Fruit fly (Drosophila melanogaster): ENCODE results near the gene CG5177.

Gene CG5177

dm6 chr2L:7437325-7437707 lies 32.3 kb downstream of the CG5177 start, which contains the start of gene CG5973 (continued):
- TF ChIP-seq tx (GFP tag; optimal IDR thresholded peaks at IDR 0.05) (no peak), HLH54F (GFP tag; optimal IDR thresholded peaks at IDR 0.05) (no peak), C15 (GFP tag; IDR thresholded peaks at IDR 0.05) (no peak), CG31388 (GFP tag; optimal IDR thresholded peaks at IDR 0.05) (no peak), Doc2 (GFP tag; IDR thresholded peaks at IDR 0.05) (no peak), rib (GFP tag; IDR thresholded peaks at IDR 0.05) (peak; percentile 44; the same call in 1 of the 2 replicates), CG14050 (GFP tag; IDR thresholded peaks at IDR 0.05) (0 out of 3 replicates have a peak, but pooled peaks have one; percentile 19), ftz-f1 (GFP tag; optimal IDR thresholded peaks at IDR 0.05) (no peak), lbe (GFP tag; optimal IDR thresholded peaks at IDR 0.05) (no peak), Sin3A (optimal IDR thresholded peaks at IDR 0.05) (no peak), lab (GFP tag; optimal IDR thresholded peaks at IDR 0.05) (no peak), H15 (GFP tag; IDR thresholded peaks at IDR 0.05) (no peak), bcd (GFP tag; optimal IDR thresholded peaks at IDR 0.05) (no peak), Rfx (GFP tag; IDR thresholded peaks at IDR 0.05) (0 out of 2 replicates have a peak, but pooled peaks have one; percentile 18), CG17328 (GFP tag; IDR thresholded peaks at IDR 0.05) (0 out of 2 replicates have a peak, but pooled peaks have one; percentile 9), vnd (GFP tag; IDR thresholded peaks at IDR 0.05; ENCODE audit: partially characterized antibody) (no peak), CoRest (tag; optimal IDR thresholded peaks at IDR 0.05) (no peak), CG34422 (GFP tag; IDR thresholded peaks at IDR 0.05) (no peak), hbn (GFP tag; IDR thresholded peaks at IDR 0.05; ENCODE audit: partially characterized antibody) (no peak), CG32532 (GFP tag; IDR thresholded peaks at IDR 0.05) (no peak)

dm6 chr2L:7438505-7438904 lies 33.5 kb downstream of the CG5177 start:
- TF ChIP-seq vvl (GFP tag; IDR thresholded peaks at IDR 0.05) (peak; percentile 78), CG11504 (tag; optimal IDR thresholded peaks at IDR 0.05) (peak; percentile 32), Med (GFP tag) (peak; percentile 60), Rx (GFP tag; IDR thresholded peaks at IDR 0.05) (no peak), CG7745 (tag; optimal IDR thresholded peaks at IDR 0.05) (no peak), grau (tag; optimal IDR thresholded peaks at IDR 0.05) (peak; percentile 50), CG9932 (GFP tag; IDR thresholded peaks at IDR 0.05) (no peak), sens (GFP tag) (peak; percentile 60), CG31441 (GFP tag; IDR thresholded peaks at IDR 0.05) (0 out of 2 replicates have a peak, but pooled peaks have one; percentile 21), Dll (GFP tag; IDR thresholded peaks at IDR 0.05; ENCODE audit: partially characterized antibody) (no peak), ATbp (GFP tag; optimal IDR thresholded peaks at IDR 0.05) (peak; percentile 14), gem (tag; optimal IDR thresholded peaks at IDR 0.05) (peak; percentile 19), Xrp1 (GFP tag; IDR thresholded peaks at IDR 0.05) (0 out of 2 replicates have a peak, but pooled peaks have one; percentile 20)

- TF ChIP-seq Med (GFP tag) (peak; percentile 37), ATbp (GFP tag; optimal IDR thresholded peaks at IDR 0.05) (peak; percentile 9), CG3407 (GFP tag; optimal IDR thresholded peaks at IDR 0.05) (peak; percentile 5), oc (tag; optimal IDR thresholded peaks at IDR 0.05) (peak; percentile 24), Hmr (GFP tag; optimal IDR thresholded peaks at IDR 0.05) (no peak), rib (GFP tag; IDR thresholded peaks at IDR 0.05) (no peak), sens (GFP tag) (peak; percentile 59), CG4328 (GFP tag; optimal IDR thresholded peaks at IDR 0.05) (no peak)
Observed at dm6 chr2L:7440458-7441018, 35.5 kb downstream of the CG5177 start.

Measured in whole organism, embryonic.